Fruit fly (Drosophila melanogaster) whole organism, prepupa: ENCODE measurements around the gene Ctu2.

Source experiments
- CG10631 ChIP-seq: fragments of 200-800 bp; sonication (Bioruptor generic); optimal IDR thresholded peaks from 2 replicates; lab custom pipeline; 2016; ENCODE audit warnings: missing biosample characterization, missing genetic modification characterization
- CG10669 ChIP-seq: fragments of 200-800 bp; sonication (Bioruptor generic); optimal IDR thresholded peaks from 3 replicates; lab custom pipeline; 2018; ENCODE audit warnings: missing biosample characterization, mild to moderate bottlenecking, missing genetic modification characterization, moderate library complexity
- CG11294 ChIP-seq: fragments of 200-800 bp; sonication (Bioruptor generic); IDR thresholded peaks from 2 replicates; pipeline ENCODE4 v1.3.6; 2022; ENCODE audit warnings: missing biosample characterization, missing genetic modification characterization
- CG11762 ChIP-seq: fragments of 200-800 bp; sonication (Bioruptor generic); optimal IDR thresholded peaks from 3 replicates; lab custom pipeline; 2016; ENCODE audit warnings: missing biosample characterization, missing genetic modification characterization; ENCODE audit not compliant: insufficient read depth
- CG15336 ChIP-seq: fragments of 200-800 bp; sonication (Bioruptor generic); IDR thresholded peaks from 2 replicates; pipeline ENCODE4 v1.3.6; 2022; ENCODE audit warnings: missing biosample characterization, missing genetic modification characterization
- CG16779 ChIP-seq: fragments of 200-800 bp; sonication (Bioruptor generic); optimal IDR thresholded peaks from 3 replicates; lab custom pipeline; 2017; ENCODE audit warnings: missing biosample characterization, mild to moderate bottlenecking, missing genetic modification characterization
- CG31627 ChIP-seq: fragments of 200-800 bp; sonication (Bioruptor generic); optimal IDR thresholded peaks from 3 replicates; lab custom pipeline; 2016; ENCODE audit warnings: missing biosample characterization, missing genetic modification characterization
- CG34406 ChIP-seq: fragments of 200-800 bp; sonication (Bioruptor generic); optimal IDR thresholded peaks from 3 replicates; lab custom pipeline; 2016; ENCODE audit warnings: missing biosample characterization, missing genetic modification characterization
- CG3919 ChIP-seq: fragments of 200-800 bp; sonication (Bioruptor generic); optimal IDR thresholded peaks from 3 replicates; lab custom pipeline; 2016; ENCODE audit warnings: missing biosample characterization, missing genetic modification characterization
- CG6163 ChIP-seq: fragments of 200-800 bp; sonication (Bioruptor generic); IDR thresholded peaks from 3 replicates; pipeline ENCODE4 v1.3.6; 2022; ENCODE audit warnings: missing biosample characterization, missing genetic modification characterization
- CG6854 ChIP-seq: fragments of 200-800 bp; sonication (Bioruptor generic); optimal IDR thresholded peaks from 2 replicates; lab custom pipeline; 2017; ENCODE audit warnings: missing biosample characterization, mild to moderate bottlenecking, missing genetic modification characterization
- CG7368 ChIP-seq: fragments of 200-800 bp; sonication (Bioruptor generic); optimal IDR thresholded peaks from 3 replicates; lab custom pipeline; 2016; ENCODE audit warnings: missing biosample characterization, missing genetic modification characterization
- CG8319 ChIP-seq: fragments of 200-800 bp; sonication (Bioruptor generic); optimal IDR thresholded peaks from 3 replicates; lab custom pipeline; 2016; ENCODE audit warnings: missing biosample characterization, missing genetic modification characterization
- CG8632 ChIP-seq: fragments of 200-800 bp; sonication (Bioruptor generic); optimal IDR thresholded peaks from 3 replicates; lab custom pipeline; 2016; ENCODE audit warnings: missing biosample characterization, missing genetic modification characterization
- Eip75B ChIP-seq: fragments of 200-800 bp; sonication (Bioruptor generic); optimal IDR thresholded peaks from 3 replicates; lab custom pipeline; 2016; ENCODE audit warnings: missing biosample characterization, missing genetic modification characterization
- Eip93F ChIP-seq: fragments of 200-800 bp; sonication (Bioruptor generic); optimal IDR thresholded peaks from 2 replicates; lab custom pipeline; 2016; ENCODE audit warnings: missing biosample characterization, mild to moderate bottlenecking, missing genetic modification characterization
- Ets21C ChIP-seq: fragments of 200-800 bp; sonication (Bioruptor generic); optimal IDR thresholded peaks from 3 replicates; lab custom pipeline; 2016; ENCODE audit warnings: missing biosample characterization, missing genetic modification characterization
- Ets96B ChIP-seq: fragments of 200-800 bp; optimal IDR thresholded peaks from 2 replicates; lab custom pipeline; 2019; ENCODE audit warnings: missing biosample characterization, mild to moderate bottlenecking, missing genetic modification characterization, moderate library complexity
- Gug ChIP-seq: fragments of 200-800 bp; sonication (Bioruptor generic); IDR thresholded peaks from 2 replicates; pipeline ENCODE4 v1.3.6; 2022; ENCODE audit warnings: missing biosample characterization, missing genetic modification characterization
- Hr38 ChIP-seq: sonication (Bioruptor generic); optimal IDR thresholded peaks from 2 replicates; lab custom pipeline; 2016; ENCODE audit warnings: missing biosample characterization, missing genetic modification characterization
- Hr39 ChIP-seq: fragments of 200-800 bp; sonication (Bioruptor generic); optimal IDR thresholded peaks from 2 replicates; lab custom pipeline; 2016; ENCODE audit warnings: missing biosample characterization, missing genetic modification characterization
- Hr4 ChIP-seq: fragments of 200-800 bp; sonication (Bioruptor generic); optimal IDR thresholded peaks from 3 replicates; lab custom pipeline; 2016; ENCODE audit warnings: missing biosample characterization, missing genetic modification characterization
- Smox ChIP-seq: fragments of 200-800 bp; sonication (Bioruptor generic); optimal IDR thresholded peaks from 3 replicates; lab custom pipeline; 2016; ENCODE audit warnings: missing biosample characterization, missing genetic modification characterization
- Sox14 ChIP-seq: fragments of 200-800 bp; sonication (Bioruptor generic); optimal IDR thresholded peaks from 3 replicates; lab custom pipeline; 2016; ENCODE audit warnings: missing biosample characterization, missing genetic modification characterization
- cyc ChIP-seq: fragments of 200-800 bp; sonication (Bioruptor generic); optimal IDR thresholded peaks from 3 replicates; lab custom pipeline; 2016; ENCODE audit warnings: missing biosample characterization, missing genetic modification characterization
- dsx ChIP-seq: fragments of 200-800 bp; optimal IDR thresholded peaks from 3 replicates; lab custom pipeline; 2019; ENCODE audit warnings: missing biosample characterization, mild to moderate bottlenecking, missing genetic modification characterization, moderate library complexity; ENCODE audit not compliant: poor library complexity, severe bottlenecking
- eg ChIP-seq: fragments of 200-800 bp; sonication (Bioruptor generic); IDR thresholded peaks from 3 replicates; pipeline ENCODE4 v1.3.6; 2022; ENCODE audit warnings: missing biosample characterization, missing genetic modification characterization
- esn ChIP-seq: fragments of 200-800 bp; sonication (Bioruptor generic); optimal IDR thresholded peaks from 2 replicates; lab custom pipeline; 2016; ENCODE audit warnings: missing biosample characterization, mild to moderate bottlenecking, missing genetic modification characterization, moderate library complexity
- fd59A ChIP-seq: fragments of 200-800 bp; sonication (Bioruptor generic); optimal IDR thresholded peaks from 2 replicates; lab custom pipeline; 2017; ENCODE audit warnings: missing biosample characterization, mild to moderate bottlenecking, missing genetic modification characterization, missing genetic modification reagents
- fd85E ChIP-seq: fragments of 200-800 bp; sonication (Bioruptor generic); optimal IDR thresholded peaks from 3 replicates; lab custom pipeline; 2016; ENCODE audit warnings: missing biosample characterization, missing genetic modification characterization
- fkh ChIP-seq: fragments of 200-800 bp; sonication (Bioruptor generic); optimal IDR thresholded peaks from 3 replicates; lab custom pipeline; 2017; ENCODE audit warnings: missing biosample characterization, mild to moderate bottlenecking, missing genetic modification characterization, moderate library complexity
- lz ChIP-seq: fragments of 200-800 bp; sonication (Bioruptor generic); optimal IDR thresholded peaks from 3 replicates; lab custom pipeline; 2016; ENCODE audit warnings: missing biosample characterization, missing genetic modification characterization
- pdm3 ChIP-seq: fragments of 200-800 bp; sonication (Bioruptor generic); optimal IDR thresholded peaks from 3 replicates; lab custom pipeline; 2016; ENCODE audit warnings: missing biosample characterization, missing genetic modification characterization
- salr ChIP-seq, 2 experiments: fragments of 200-800 bp; sonication (Bioruptor generic); optimal IDR thresholded peaks; 3 replicates each; lab custom pipeline; 2016 to 2018; ENCODE audit warnings: missing biosample characterization in 2 of 2, missing genetic modification characterization in 2 of 2, mild to moderate bottlenecking in 1 of 2
- svp ChIP-seq: fragments of 200-800 bp; sonication (Bioruptor generic); peaks from one replicate; lab custom pipeline; 2016; ENCODE audit warnings: missing biosample characterization, missing genetic modification characterization
- topi ChIP-seq: fragments of 200-800 bp; sonication (Bioruptor generic); optimal IDR thresholded peaks from 3 replicates; lab custom pipeline; 2016; ENCODE audit warnings: missing biosample characterization, missing genetic modification characterization
- vri ChIP-seq: fragments of 200-800 bp; sonication (Bioruptor generic); optimal IDR thresholded peaks from 3 replicates; lab custom pipeline; 2016; ENCODE audit warnings: missing biosample characterization, mild to moderate bottlenecking, missing genetic modification characterization

Gene Ctu2

DNA sequence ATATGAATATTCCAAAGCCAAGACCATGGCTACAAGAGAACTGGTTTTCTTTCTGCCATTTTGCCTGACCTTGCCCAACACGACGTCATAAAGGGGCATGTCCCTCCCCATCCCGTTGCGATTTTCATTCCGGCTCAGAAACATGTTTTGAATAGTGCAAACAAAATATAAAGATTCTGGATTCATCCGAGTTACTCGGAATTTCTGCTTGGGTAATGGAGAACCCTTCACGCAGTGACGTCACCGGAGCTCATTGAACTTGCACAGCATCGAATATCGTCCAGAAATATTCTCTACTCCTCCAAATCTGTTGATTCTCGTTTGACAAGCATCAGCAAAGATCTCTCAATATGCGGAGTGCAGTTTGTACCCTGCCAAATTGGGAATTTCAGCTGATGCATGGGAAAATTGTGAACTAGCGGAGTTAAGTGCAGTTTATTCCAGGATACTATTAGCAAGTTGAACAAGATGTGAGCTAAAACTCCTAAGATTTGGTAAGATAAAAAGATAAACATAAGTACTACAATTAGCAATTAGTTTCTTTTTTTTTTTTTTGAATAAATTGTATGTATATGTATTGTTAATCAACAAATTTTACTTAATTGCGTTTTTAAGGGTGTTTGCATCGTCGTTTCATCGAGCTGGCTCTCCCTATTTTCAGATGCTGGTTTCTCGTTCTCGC lies 38.8 kb downstream of the Ctu2 start, which contains the start of gene CG10026 (continued):
- peak; percentile 58 for TF ChIP-seq pdm3 (GFP tag; lab: Kevin White, UChicago)
- TF ChIP-seq Hr38 = no peak
- TF ChIP-seq CG34406 = peak; percentile 44
- TF ChIP-seq Eip93F (GFP tag; lab: Kevin White, UChicago) = no peak
- TF ChIP-seq svp (GFP tag; lab: Kevin White, UChicago) = peak; percentile 57
- TF ChIP-seq fd85E (GFP tag; lab: Kevin White, UChicago) = no peak
- peak; percentile 23 for TF ChIP-seq Eip75B (GFP tag; lab: Kevin White, UChicago)
- TF ChIP-seq CG8632 (GFP tag; lab: Kevin White, UChicago) = peak; percentile 45
- TF ChIP-seq Hr39 (GFP tag; lab: Kevin White, UChicago) = peak; percentile 27
- TF ChIP-seq CG3919 (GFP tag; lab: Kevin White, UChicago) = peak; percentile 38
- peak; percentile 60 for TF ChIP-seq Sox14 (GFP tag; lab: Kevin White, UChicago)
- peak; percentile 32 for TF ChIP-seq Ets21C (GFP tag; lab: Kevin White, UChicago)
- TF ChIP-seq eg (GFP tag; lab: Robert Waterston, UW) = no peak
- TF ChIP-seq CG6854 (GFP tag; lab: Kevin White, UChicago) = no peak

- TF ChIP-seq Hr39 (GFP tag; lab: Kevin White, UChicago) (peak; percentile 34), CG6854 (GFP tag; lab: Kevin White, UChicago) (no peak), cyc (GFP tag; lab: Kevin White, UChicago) (peak; percentile 27), CG11762 (GFP tag; lab: Kevin White, UChicago) (no peak), vri (GFP tag; lab: Kevin White, UChicago) (no peak), CG7368 (no peak), CG31627 (peak; percentile 30), pdm3 (GFP tag; lab: Kevin White, UChicago) (no peak), Hr4 (GFP tag; lab: Kevin White, UChicago) (no peak), Gug (no peak), CG3919 (GFP tag; lab: Kevin White, UChicago) (no peak), Ets21C (GFP tag; lab: Kevin White, UChicago) (no peak), CG6163 (GFP tag; lab: Robert Waterston, UW) (no peak), CG34406 (no peak), Smox (GFP tag; lab: Kevin White, UChicago) (peak; percentile 17), CG15336 (no peak), CG10631 (no peak), CG11294 (GFP tag; lab: Robert Waterston, UW) (no peak), CG16779 (tag; lab: Kevin White, UChicago) (no peak), topi (peak; percentile 10), Sox14 (GFP tag; lab: Kevin White, UChicago) (peak; percentile 29), fd85E (GFP tag; lab: Kevin White, UChicago) (no peak), CG8319 (no peak), esn (peak; percentile 1), salr (GFP tag; optimal IDR thresholded peaks at IDR 0.05; lab: Kevin White, UChicago) (no peak), CG10669 (no peak), fd59A (GFP tag; lab: Kevin White, UChicago) (no peak), lz (GFP tag; lab: Kevin White, UChicago) (peak; percentile 33), dsx (GFP tag; lab: Kevin White, UChicago) (no peak), Eip93F (GFP tag; lab: Kevin White, UChicago) (no peak), fkh (GFP tag; lab: Kevin White, UChicago) (no peak), CG8632 (GFP tag; lab: Kevin White, UChicago) (no peak), Ets96B (no peak), Eip75B (GFP tag; lab: Kevin White, UChicago) (no peak), svp (GFP tag; lab: Kevin White, UChicago) (no peak)
- TF ChIP-seq, all 60 proteins: peak for 8
These were observed 39.7 kb downstream of the Ctu2 start, which contains the start of gene Top2 for dm6 chr2L:19453381-19453780. TSS of gene Top2 (minus strand) at chr2L:19453490.
